Worm (Caenorhabditis elegans): Measurements from ENCODE around the gene Y44A6D.6.

Y44A6D.6 gene

ce11 chrV:20773647-20774046 lies 33.5 kb upstream of the Y44A6D.6 start, which contains the start of gene F38A6.5:
F38A6.5 (minus strand) TSS chrV:20773747.
- TF ChIP-seq npax-4 (tag; optimal IDR thresholded peaks at IDR 0.05) (no peak), sdc-2 (tag; optimal IDR thresholded peaks at IDR 0.05) (no peak), pros-1 (tag; optimal IDR thresholded peaks at IDR 0.05) (no peak), ceh-6 (GFP tag; optimal IDR thresholded peaks at IDR 0.05) (no peak), fkh-10 (GFP tag; optimal IDR thresholded peaks at IDR 0.05) (no peak), elt-2 (tag; optimal IDR thresholded peaks at IDR 0.05) (no peak), hlh-6 (tag; optimal IDR thresholded peaks at IDR 0.05) (no peak), pqm-1 (tag; optimal IDR thresholded peaks at IDR 0.05) (no peak), nfya-1 (tag; optimal IDR thresholded peaks at IDR 0.05) (no peak), tbx-2 (tag; optimal IDR thresholded peaks at IDR 0.05) (no peak), pha-2 (tag; optimal IDR thresholded peaks at IDR 0.05) (no peak), T23F11.4 (GFP tag; optimal IDR thresholded peaks at IDR 0.05) (no peak), ceh-14 (tag; optimal IDR thresholded peaks at IDR 0.05) (no peak), C38D4.7 (GFP tag; optimal IDR thresholded peaks at IDR 0.05) (no peak)

ce11 chrV:20775269-20775668 lies 31.9 kb upstream of the Y44A6D.6 start, which contains the start of gene F38A6.4:
F38A6.4 (minus strand) TSS chrV:20775369.
- no peak for TF ChIP-seq hlh-15 (tag; optimal IDR thresholded peaks at IDR 0.05)
- TF ChIP-seq hlh-30 (tag; optimal IDR thresholded peaks at IDR 0.05; ENCODE audit: insufficient read depth): no peak
- no peak for TF ChIP-seq ceh-45 (GFP tag; IDR thresholded peaks at IDR 0.05)
- no peak for TF ChIP-seq K09A11.1 (tag; optimal IDR thresholded peaks at IDR 0.05; ENCODE audit: insufficient read depth)
- no peak for TF ChIP-seq ceh-9 (tag; optimal IDR thresholded peaks at IDR 0.05)
- TF ChIP-seq syd-9 (tag; optimal IDR thresholded peaks at IDR 0.05): no peak
- TF ChIP-seq tbx-2 (tag; optimal IDR thresholded peaks at IDR 0.05): no peak
- TF ChIP-seq pax-1 (tag; optimal IDR thresholded peaks at IDR 0.05): no peak
- TF ChIP-seq che-1 (tag; optimal IDR thresholded peaks at IDR 0.05): no peak

ce11 chrV:20776761-20777160 lies 30.4 kb upstream of the Y44A6D.6 start:
- TF ChIP-seq C38D4.7 (GFP tag; optimal IDR thresholded peaks at IDR 0.05) (no peak), pqm-1 (tag; optimal IDR thresholded peaks at IDR 0.05) (no peak), ceh-9 (tag; optimal IDR thresholded peaks at IDR 0.05) (no peak), ceh-14 (tag; optimal IDR thresholded peaks at IDR 0.05) (no peak), ttx-3 (tag; optimal IDR thresholded peaks at IDR 0.05) (no peak), ceh-34 (tag; optimal IDR thresholded peaks at IDR 0.05) (no peak), ref-2 (tag; optimal IDR thresholded peaks at IDR 0.05) (no peak), eyg-1 (tag; optimal IDR thresholded peaks at IDR 0.05) (no peak), ceh-2 (tag; optimal IDR thresholded peaks at IDR 0.05) (no peak), ceh-30 (tag; optimal IDR thresholded peaks at IDR 0.05) (no peak), sox-2 (GFP tag; IDR thresholded peaks at IDR 0.05) (no peak), pros-1 (tag; optimal IDR thresholded peaks at IDR 0.05) (no peak), C08G9.2 (tag; optimal IDR thresholded peaks at IDR 0.05) (no peak), sox-4 (tag; optimal IDR thresholded peaks at IDR 0.05) (no peak), ceh-45 (GFP tag; IDR thresholded peaks at IDR 0.05) (no peak), ceh-6 (GFP tag; optimal IDR thresholded peaks at IDR 0.05) (no peak), ceh-48 (tag; optimal IDR thresholded peaks at IDR 0.05) (no peak), fax-1 (tag; optimal IDR thresholded peaks at IDR 0.05) (no peak), Y22D7AL.16 (tag; optimal IDR thresholded peaks at IDR 0.05) (no peak)

DNA sequence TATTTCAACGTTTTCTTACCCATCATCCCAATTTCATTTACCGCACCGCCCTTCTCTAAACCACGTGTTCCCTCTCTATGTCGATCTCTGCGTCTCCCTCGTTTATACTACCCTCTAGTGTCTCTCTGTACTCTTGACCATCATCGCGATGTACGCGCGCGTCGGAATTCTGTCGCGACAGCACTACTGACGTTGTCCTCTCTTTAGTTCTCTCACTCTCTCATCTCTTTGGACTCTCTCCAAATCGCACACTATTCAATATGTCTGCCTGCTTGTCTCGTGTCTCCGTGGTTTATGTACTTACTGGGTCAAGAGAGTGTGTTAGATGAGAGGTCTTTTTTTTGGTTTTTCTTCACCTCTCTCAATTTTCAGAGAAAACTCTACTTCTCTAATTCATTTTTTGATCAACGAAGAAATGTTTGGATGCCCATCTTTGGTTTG lies 28.9 kb upstream of the Y44A6D.6 start:
- TF ChIP-seq nfya-1 (tag; optimal IDR thresholded peaks at IDR 0.05) (peak; percentile 90), gmeb-2 (tag; optimal IDR thresholded peaks at IDR 0.05) (peak; percentile 11), ama-1 (optimal IDR thresholded peaks at IDR 0.05) (no peak), hlh-30 (tag; optimal IDR thresholded peaks at IDR 0.05; ENCODE audit: insufficient read depth) (peak; percentile 98), madf-2 (tag; optimal IDR thresholded peaks at IDR 0.05) (peak; percentile 80), pha-2 (tag; optimal IDR thresholded peaks at IDR 0.05) (peak; percentile 27), nhr-232 (tag; optimal IDR thresholded peaks at IDR 0.05) (no peak), sox-2 (GFP tag; IDR thresholded peaks at IDR 0.05) (no peak), tbx-7 (tag; optimal IDR thresholded peaks at IDR 0.05) (peak; percentile 21), unc-3 (GFP tag; conservative IDR thresholded peaks at IDR 0.05) (0 out of 2 replicates have a peak, but pooled peaks have one; percentile 13), unc-3 (tag; optimal IDR thresholded peaks at IDR 0.05) (no peak), unc-86 (tag; optimal IDR thresholded peaks at IDR 0.05) (no peak), syd-9 (tag; optimal IDR thresholded peaks at IDR 0.05) (peak; percentile 40), unc-42 (tag; optimal IDR thresholded peaks at IDR 0.05) (peak; percentile 98), dve-1 (tag; optimal IDR thresholded peaks at IDR 0.05) (peak; percentile 59), lim-6 (tag; optimal IDR thresholded peaks at IDR 0.05) (no peak), Y22D7AL.16 (tag; optimal IDR thresholded peaks at IDR 0.05) (peak; percentile 10), ceh-30 (tag; optimal IDR thresholded peaks at IDR 0.05) (no peak), ceh-48 (tag; optimal IDR thresholded peaks at IDR 0.05) (no peak), hlh-6 (tag; optimal IDR thresholded peaks at IDR 0.05) (no peak), pag-3 (tag; optimal IDR thresholded peaks at IDR 0.05; ENCODE audit: borderline replicate concordance) (no peak), elt-2 (tag; optimal IDR thresholded peaks at IDR 0.05) (peak; percentile 27), hlh-8 (tag; optimal IDR thresholded peaks at IDR 0.05) (peak; percentile 78)
